Worm (Caenorhabditis elegans) whole organism, L1 larva: Measurements from ENCODE around the gene ndub-8.

Source experiments
- C04F5.9 ChIP-seq: sonication (generic microtip); optimal IDR thresholded peaks from 2 replicates; lab custom pipeline; 2016; ENCODE audit warnings: missing genetic modification characterization, missing compliant biosample characterization
- C16A3.4 ChIP-seq: fragments of 150-350 bp; optimal IDR thresholded peaks from 2 replicates; lab custom pipeline; 2014; ENCODE audit warnings: missing biosample characterization, missing genetic modification characterization
- C34B4.2 ChIP-seq: sonication (generic microtip); optimal IDR thresholded peaks from 2 replicates; lab custom pipeline; 2017; ENCODE audit warnings: mild to moderate bottlenecking, missing genetic modification characterization, missing compliant biosample characterization
- F16B12.6 ChIP-seq: fragments of 150-350 bp; optimal IDR thresholded peaks from 2 replicates; lab custom pipeline; 2014; ENCODE audit warnings: missing biosample characterization, missing genetic modification characterization
- Y116A8C.19 ChIP-seq: sonication (generic microtip); optimal IDR thresholded peaks from 2 replicates; lab custom pipeline; 2016; ENCODE audit warnings: missing compliant biosample characterization, missing genetic modification characterization, borderline replicate concordance
- aly-2 ChIP-seq: fragments of 150-350 bp; optimal IDR thresholded peaks from 2 replicates; lab custom pipeline; 2014; ENCODE audit warnings: missing biosample characterization, missing genetic modification characterization
- ama-1 ChIP-seq: fragments of 150-350 bp; optimal IDR thresholded peaks from 2 replicates; lab custom pipeline; 2014
- blmp-1 ChIP-seq: fragments of 150-350 bp; optimal IDR thresholded peaks from 2 replicates; lab custom pipeline; 2014; ENCODE audit warnings: missing biosample characterization, missing genetic modification characterization
- ceh-63 ChIP-seq: fragments of 200-800 bp; sonication (Bioruptor generic); optimal IDR thresholded peaks from 2 replicates; lab custom pipeline; 2018; ENCODE audit warnings: mild to moderate bottlenecking, missing genetic modification characterization, missing compliant biosample characterization
- ceh-88 ChIP-seq: fragments of 200-800 bp; sonication (Bioruptor generic); IDR thresholded peaks from 2 replicates; pipeline ENCODE4 v1.3.6; 2022; ENCODE audit warnings: missing genetic modification characterization, missing compliant biosample characterization
- ceh-90 ChIP-seq: sonication (generic microtip); optimal IDR thresholded peaks from 2 replicates; lab custom pipeline; 2016; ENCODE audit warnings: missing genetic modification characterization, missing compliant biosample characterization
- dpl-1 ChIP-seq, 3 experiments: fragments of 150-350 bp in 2 of 3; sonication (generic microtip) in 1 of 3; optimal IDR thresholded peaks; 2 replicates each; lab custom pipeline; 2014 to 2017; ENCODE audit warnings: missing biosample characterization in 3 of 3, missing genetic modification characterization in 3 of 3, missing genetic modification reagents in 3 of 3
- dsc-1 ChIP-seq: sonication (generic microtip); optimal IDR thresholded peaks from 2 replicates; lab custom pipeline; 2016; ENCODE audit warnings: mild to moderate bottlenecking, missing genetic modification characterization, missing compliant biosample characterization
- efl-1 ChIP-seq, 4 experiments: fragments of 150-350 bp; optimal IDR thresholded peaks in 3 of 4; peaks in 1 of 4; 1 replicate in 1 of 4; 2 replicates in 3 of 4; lab custom pipeline; 2014; ENCODE audit warnings: missing biosample characterization in 2 of 4, missing genetic modification characterization in 2 of 4, missing genetic modification reagents in 2 of 4
- efl-3 ChIP-seq: fragments of 200-800 bp; sonication (Bioruptor generic); optimal IDR thresholded peaks from 2 replicates; lab custom pipeline; 2018; ENCODE audit warnings: mild to moderate bottlenecking, missing genetic modification characterization, missing compliant biosample characterization
- egl-13 ChIP-seq: sonication (generic microtip); optimal IDR thresholded peaks from 2 replicates; lab custom pipeline; 2016; ENCODE audit warnings: missing genotype, missing genetic modification reagents, missing genetic modification characterization, missing compliant biosample characterization
- elt-2 ChIP-seq: sonication (generic microtip); optimal IDR thresholded peaks from 2 replicates; lab custom pipeline; 2016; ENCODE audit warnings: missing genetic modification characterization, mild to moderate bottlenecking, inconsistent platforms, missing compliant biosample characterization, missing genetic modification reagents
- elt-3 ChIP-seq, 6 experiments: fragments of 150-350 bp in 1 of 6; sonication (generic microtip); optimal IDR thresholded peaks; 2 replicates each; lab custom pipeline; 2017 to 2018; ENCODE audit warnings: missing biosample characterization in 6 of 6, missing genetic modification characterization in 6 of 6, inconsistent platforms in 1 of 6
- fos-1 ChIP-seq: fragments of 150-350 bp; optimal IDR thresholded peaks from 2 replicates; lab custom pipeline; 2014; ENCODE audit warnings: missing biosample characterization, missing genetic modification characterization
- isw-1 ChIP-seq: fragments of 200-800 bp; sonication (Bioruptor generic); IDR thresholded peaks from 2 replicates; pipeline ENCODE4 v1.3.6; 2022; ENCODE audit warnings: missing genetic modification characterization, missing compliant biosample characterization
- jun-1 ChIP-seq: fragments of 150-350 bp; optimal IDR thresholded peaks from 2 replicates; lab custom pipeline; 2014; ENCODE audit warnings: missing biosample characterization, missing genetic modification reagents, missing genetic modification characterization
- lin-13 ChIP-seq: fragments of 150-350 bp; optimal IDR thresholded peaks from 2 replicates; lab custom pipeline; 2014; ENCODE audit warnings: missing biosample characterization, missing genetic modification reagents, missing genetic modification characterization
- lin-35 ChIP-seq, 2 experiments: fragments of 150-350 bp; optimal IDR thresholded peaks; 2 replicates each; lab custom pipeline; 2014; ENCODE audit warnings: missing biosample characterization in 2 of 2, missing genetic modification characterization in 2 of 2, missing genetic modification reagents in 2 of 2
- lin-39 ChIP-seq: fragments of 150-350 bp; optimal IDR thresholded peaks from 2 replicates; lab custom pipeline; 2014; ENCODE audit warnings: missing biosample characterization, missing genetic modification reagents, missing genetic modification characterization
- lir-3 ChIP-seq: sonication (generic microtip); optimal IDR thresholded peaks from 2 replicates; lab custom pipeline; 2016; ENCODE audit warnings: mild to moderate bottlenecking, missing genetic modification characterization, moderate library complexity, missing compliant biosample characterization; ENCODE audit not compliant: poor library complexity
- lsy-2 ChIP-seq, 2 experiments: fragments of 150-350 bp; optimal IDR thresholded peaks; 2 replicates each; lab custom pipeline; 2014; ENCODE audit warnings: missing biosample characterization in 2 of 2, missing genetic modification characterization in 2 of 2
- mab-9 ChIP-seq: fragments of 200-800 bp; sonication (Bioruptor generic); IDR thresholded peaks from 2 replicates; pipeline ENCODE4 v1.3.6; 2022; ENCODE audit warnings: missing genetic modification reagents, missing genetic modification characterization, missing compliant biosample characterization
- nhr-19 ChIP-seq: fragments of 200-800 bp; sonication (Bioruptor generic); conservative IDR thresholded peaks from 2 replicates; pipeline ENCODE4 v1.3.6; 2022; ENCODE audit warnings: missing genetic modification characterization, missing compliant biosample characterization
- nhr-237 ChIP-seq: fragments of 150-350 bp; optimal IDR thresholded peaks from 2 replicates; lab custom pipeline; 2014; ENCODE audit warnings: missing biosample characterization, missing genetic modification characterization
- nhr-47 ChIP-seq: sonication (generic microtip); optimal IDR thresholded peaks from 2 replicates; lab custom pipeline; 2016; ENCODE audit warnings: mild to moderate bottlenecking, missing genetic modification characterization, moderate library complexity, missing compliant biosample characterization
- nhr-71 ChIP-seq: sonication (generic microtip); optimal IDR thresholded peaks from 2 replicates; lab custom pipeline; 2016; ENCODE audit warnings: mild to moderate bottlenecking, missing genetic modification characterization, moderate library complexity, missing compliant biosample characterization
- nhr-77 ChIP-seq: fragments of 150-350 bp; optimal IDR thresholded peaks from 2 replicates; lab custom pipeline; 2014; ENCODE audit warnings: missing biosample characterization, missing genetic modification characterization
- nhr-85 ChIP-seq: sonication (generic microtip); peaks from one replicate; lab custom pipeline; 2016; ENCODE audit warnings: missing genetic modification characterization, inconsistent platforms, missing compliant biosample characterization
- nhr-90 ChIP-seq: sonication (generic microtip); optimal IDR thresholded peaks from 2 replicates; lab custom pipeline; 2016; ENCODE audit warnings: mild to moderate bottlenecking, missing genetic modification characterization, missing compliant biosample characterization; ENCODE audit not compliant: poor library complexity
- snpc-4 ChIP-seq: fragments of 150-350 bp; optimal IDR thresholded peaks from 2 replicates; lab custom pipeline; 2014; ENCODE audit warnings: missing biosample characterization, missing genetic modification characterization
- snu-23 ChIP-seq: sonication (generic microtip); optimal IDR thresholded peaks from 2 replicates; lab custom pipeline; 2016; ENCODE audit warnings: missing genetic modification characterization, missing compliant biosample characterization
- sup-37 ChIP-seq: fragments of 200-800 bp; sonication (Bioruptor generic); optimal IDR thresholded peaks from 2 replicates; lab custom pipeline; 2018; ENCODE audit warnings: mild to moderate bottlenecking, missing genetic modification characterization, missing compliant biosample characterization
- swsn-7 ChIP-seq: sonication (generic microtip); optimal IDR thresholded peaks from 2 replicates; lab custom pipeline; 2016; ENCODE audit warnings: missing genetic modification characterization, missing compliant biosample characterization
- tbx-2 ChIP-seq: sonication (generic microtip); optimal IDR thresholded peaks from 2 replicates; lab custom pipeline; 2016; ENCODE audit warnings: missing genetic modification characterization, missing compliant biosample characterization
- unc-130 ChIP-seq: fragments of 150-350 bp; optimal IDR thresholded peaks from 2 replicates; lab custom pipeline; 2017; ENCODE audit warnings: missing biosample characterization, missing genetic modification characterization, inconsistent platforms
- unc-86 ChIP-seq: sonication (generic microtip); optimal IDR thresholded peaks from 2 replicates; lab custom pipeline; 2016; ENCODE audit warnings: missing genetic modification characterization, missing compliant biosample characterization
- vab-15 ChIP-seq: sonication (generic microtip); optimal IDR thresholded peaks from 2 replicates; lab custom pipeline; 2017; ENCODE audit warnings: missing genotype, mild to moderate bottlenecking, missing genetic modification characterization, missing compliant biosample characterization
- xbp-1 ChIP-seq: sonication (generic microtip); optimal IDR thresholded peaks from 2 replicates; lab custom pipeline; 2016; ENCODE audit warnings: missing genetic modification characterization, missing compliant biosample characterization
- zip-4 ChIP-seq: fragments of 200-800 bp; sonication (Bioruptor generic); optimal IDR thresholded peaks from 2 replicates; lab custom pipeline; 2018; ENCODE audit warnings: mild to moderate bottlenecking, missing genetic modification characterization, moderate library complexity, missing compliant biosample characterization
- ztf-4 ChIP-seq: fragments of 150-350 bp; optimal IDR thresholded peaks from 2 replicates; lab custom pipeline; 2014; ENCODE audit warnings: missing biosample characterization, missing genetic modification characterization

The ndub-8 gene

ce11 chrII:13872191-13872889 lies at the start of gene ndub-8, which contains the start of gene cup-14 (continued):
- TF ChIP-seq ztf-4 (tag; lab: Kevin White, UChicago): peak; percentile 88
- peak; percentile 71 for TF ChIP-seq lin-13 (GFP tag; lab: Kevin White, UChicago)
- peak in 3 of 6 experiments; percentile 8 to 85 (median 62) for TF ChIP-seq elt-3 (tag; optimal IDR thresholded peaks at IDR 0.05; lab: Kevin White, UChicago)
- peak; percentile 87 for TF ChIP-seq snpc-4
- peak; percentile 80 to 84 (median 82) for TF ChIP-seq dpl-1 (GFP tag; optimal IDR thresholded peaks at IDR 0.05; lab: Kevin White, UChicago)
- TF ChIP-seq ceh-63 (GFP tag; lab: Kevin White, UChicago): no peak
- TF ChIP-seq vab-15: peak; percentile 50
- peak; percentile 16 for TF ChIP-seq nhr-237 (tag; lab: Kevin White, UChicago)
- TF ChIP-seq mab-9: peak; percentile 78
- TF ChIP-seq unc-130 (tag; lab: Kevin White, UChicago): peak; percentile 95
- TF ChIP-seq nhr-19 (GFP tag; lab: Robert Waterston, UW): peak; percentile 90
- no peak for TF ChIP-seq efl-3
- peak; percentile 90 for TF ChIP-seq unc-86 (tag; lab: Kevin White, UChicago)
- TF ChIP-seq nhr-85 (tag; lab: Kevin White, UChicago): peak; percentile 96
- TF ChIP-seq C04F5.9: peak; percentile 63
- peak; percentile 80 for TF ChIP-seq egl-13 (tag; lab: Kevin White, UChicago)
- peak; percentile 62; the same call in 1 of the 2 replicates for TF ChIP-seq ceh-88 (GFP tag; lab: Robert Waterston, UW)
- no peak for TF ChIP-seq zip-4
- TF ChIP-seq nhr-77: peak; percentile 91
- TF ChIP-seq blmp-1 (tag; lab: Kevin White, UChicago): peak; percentile 37
- TF ChIP-seq C16A3.4 (tag; lab: Kevin White, UChicago): peak; percentile 92
- peak; percentile 56 for TF ChIP-seq ceh-90
- TF ChIP-seq C34B4.2 (tag; lab: Kevin White, UChicago): no peak

- TF ChIP-seq C34B4.2 (tag; lab: Kevin White, UChicago): no peak
- TF ChIP-seq tbx-2 (tag; lab: Kevin White, UChicago): no peak
- no peak for TF ChIP-seq aly-2 (tag; lab: Kevin White, UChicago)
- TF ChIP-seq Y116A8C.19 (tag; lab: Kevin White, UChicago): no peak
- TF ChIP-seq F16B12.6 (tag; lab: Kevin White, UChicago): no peak
- TF ChIP-seq nhr-90: no peak
Measured at ce11 chrII:13828597-13828996, 44.1 kb upstream of the ndub-8 start, which contains the start of gene his-42. his-42 (minus strand) TSS chrII:13828697.

- TF ChIP-seq lin-39 (tag; lab: Kevin White, UChicago) (peak; percentile 27), lin-35 (GFP tag; optimal IDR thresholded peaks at IDR 0.05; lab: Kevin White, UChicago) (peak in 1 of 2 experiments; percentile 42), efl-1 (optimal IDR thresholded peaks at IDR 0.05; lab: Kevin White, UChicago) (peak; percentile 8 to 46), efl-1 (GFP tag; optimal IDR thresholded peaks at IDR 0.05 in 1 of 2; lab: Kevin White, UChicago) (peak; percentile 46 to 75), nhr-71 (tag; lab: Kevin White, UChicago) (peak; percentile 66), ceh-88 (GFP tag; lab: Robert Waterston, UW) (0 out of 2 replicates have a peak, but pooled peaks have one; percentile 30), efl-3 (peak; percentile 9), nhr-77 (peak; percentile 77), dsc-1 (tag; lab: Kevin White, UChicago) (peak; percentile 18), fos-1 (peak; percentile 17), swsn-7 (tag; lab: Kevin White, UChicago) (peak; percentile 45), sup-37 (GFP tag; lab: Kevin White, UChicago) (peak; percentile 3), nhr-90 (peak; percentile 83), ama-1 (lab: Kevin White, UChicago) (peak; percentile 37), tbx-2 (tag; lab: Kevin White, UChicago) (peak; percentile 10), lir-3 (peak; percentile 54), isw-1 (GFP tag; lab: Robert Waterston, UW) (0 out of 2 replicates have a peak, but pooled peaks have one; percentile 6), snu-23 (peak; percentile 63), elt-3 (tag; optimal IDR thresholded peaks at IDR 0.05; lab: Kevin White, UChicago) (peak in 2 of 6 experiments; percentile 43 to 70), nhr-85 (tag; lab: Kevin White, UChicago) (peak; percentile 92), elt-2 (peak; percentile 32), jun-1 (peak; percentile 17), xbp-1 (tag; lab: Kevin White, UChicago) (peak; percentile 35), nhr-47 (tag; lab: Kevin White, UChicago) (peak; percentile 70), lsy-2 (tag; optimal IDR thresholded peaks at IDR 0.05; lab: Kevin White, UChicago) (peak in 1 of 2 experiments; percentile 40)
Measured at ce11 chrII:13829123-13829996, 43.3 kb upstream of the ndub-8 start.
